Fruit fly (Drosophila melanogaster) whole organism, wandering third instar larva: ENCODE results near the gene Als2.

Experiments used
- CrebA ChIP-seq: fragments of 200-800 bp; sonication (Bioruptor generic); optimal IDR thresholded peaks from 2 replicates; lab custom pipeline; 2016; ENCODE audit warnings: missing biosample characterization, mild to moderate bottlenecking, missing genetic modification characterization, borderline replicate concordance
- GATAd ChIP-seq: sonication (Bioruptor generic); optimal IDR thresholded peaks from 2 replicates; lab custom pipeline; 2016; ENCODE audit warnings: missing biosample characterization, missing genetic modification characterization
- Jra ChIP-seq: sonication (Bioruptor generic); optimal IDR thresholded peaks from 2 replicates; lab custom pipeline; 2016; ENCODE audit warnings: missing biosample characterization, missing genetic modification characterization
- br ChIP-seq: fragments of 200-800 bp; sonication (Bioruptor generic); optimal IDR thresholded peaks from 2 replicates; lab custom pipeline; 2016; ENCODE audit warnings: missing biosample characterization, missing genetic modification characterization
- ey ChIP-seq: fragments of 200-800 bp; sonication (Bioruptor generic); optimal IDR thresholded peaks from 2 replicates; lab custom pipeline; 2016; ENCODE audit warnings: missing biosample characterization, missing genetic modification characterization
- fru ChIP-seq: fragments of 200-800 bp; sonication (Bioruptor generic); optimal IDR thresholded peaks from 3 replicates; lab custom pipeline; 2016; ENCODE audit warnings: missing biosample characterization, mild to moderate bottlenecking, missing genetic modification characterization
- psq ChIP-seq: fragments of 200-800 bp; sonication (Bioruptor generic); optimal IDR thresholded peaks from 3 replicates; lab custom pipeline; 2017; ENCODE audit warnings: missing biosample characterization, mild to moderate bottlenecking, missing genetic modification characterization, moderate library complexity

DNA sequence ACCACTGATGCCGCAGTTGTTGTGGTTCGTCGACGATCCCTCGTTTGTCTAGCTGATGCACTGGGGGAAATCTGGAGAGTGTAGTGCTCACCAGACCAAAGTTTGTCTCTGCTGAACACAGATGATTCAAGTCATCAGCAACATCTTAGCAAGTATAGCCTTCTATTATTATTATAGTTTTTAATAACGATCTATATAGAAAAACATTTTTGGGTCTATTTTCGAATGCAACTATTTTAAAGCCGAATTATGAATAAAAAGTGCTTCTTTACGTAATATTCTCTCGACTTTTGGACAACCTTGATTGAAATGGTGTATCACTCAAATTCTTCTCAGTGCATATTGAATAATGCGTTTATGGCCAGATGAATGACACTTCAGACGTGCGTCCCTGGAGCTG is 6.2 kb upstream of the Als2 start:
- TF ChIP-seq Jra (GFP tag; lab: Kevin White, UChicago) (no peak), psq (GFP tag; lab: Kevin White, UChicago) (no peak), GATAd (no peak), fru (GFP tag; lab: Kevin White, UChicago) (no peak), br (GFP tag; lab: Kevin White, UChicago) (no peak), CrebA (GFP tag; lab: Kevin White, UChicago) (no peak), ey (GFP tag; lab: Kevin White, UChicago) (no peak)
